Worm (Caenorhabditis elegans): Measurements from ENCODE around the gene str-188.

DNA sequence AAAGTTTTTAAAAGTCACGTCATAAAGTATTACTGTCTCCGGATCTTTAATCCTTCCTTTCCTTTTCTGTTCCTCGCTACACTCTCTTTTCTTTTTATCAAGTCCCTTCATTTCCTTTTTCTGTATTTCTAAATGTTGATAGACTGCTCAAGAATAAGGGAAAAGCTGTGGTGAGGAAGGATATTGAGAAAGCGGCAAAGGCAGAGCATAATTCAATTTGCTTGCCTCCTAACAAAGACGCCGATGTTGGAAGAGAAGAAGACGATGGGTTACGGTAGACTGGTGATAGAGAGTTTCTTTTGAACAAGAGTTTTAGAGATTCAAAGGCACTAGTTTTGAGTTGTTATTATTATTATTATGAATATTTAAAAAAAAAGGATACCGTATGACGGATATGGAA, 49.1 kb downstream of the str-188 start:
- TF ChIP-seq flt-1 (GFP tag; IDR thresholded peaks at IDR 0.05): no peak
- TF ChIP-seq tab-1 (GFP tag; IDR thresholded peaks at IDR 0.05): no peak
- no peak for TF ChIP-seq ztf-23 (GFP tag; IDR thresholded peaks at IDR 0.05)
- TF ChIP-seq ztf-29 (GFP tag; IDR thresholded peaks at IDR 0.05): no peak
